Worm (Caenorhabditis elegans): ENCODE measurements around the gene R09E10.5.

Gene R09E10.5

DNA sequence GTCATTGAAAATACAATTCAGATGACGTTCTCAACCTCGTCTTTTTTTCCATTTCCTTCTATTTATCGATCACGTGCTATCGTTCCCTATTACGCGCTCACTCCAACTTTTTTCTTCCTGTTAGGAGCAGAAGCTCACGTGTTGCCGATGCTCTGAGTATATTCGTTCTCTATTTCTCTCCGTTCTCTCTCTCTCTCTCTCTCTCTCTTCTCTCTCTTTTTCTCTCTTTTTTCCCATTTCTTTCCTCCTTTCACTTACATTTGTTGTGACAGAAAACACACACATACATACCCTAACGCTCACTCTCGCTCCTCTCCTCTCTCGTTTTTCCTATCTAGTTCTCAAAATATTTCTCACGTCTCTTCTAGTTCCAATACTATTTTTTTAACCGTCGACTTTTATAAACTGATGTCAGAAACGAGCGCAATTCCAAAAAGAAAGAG lies 49.7 kb downstream of the R09E10.5 start (continued):
- peak; percentile 75 for TF ChIP-seq tlf-1 (GFP tag; optimal IDR thresholded peaks at IDR 0.05)
- TF ChIP-seq let-607 (tag; optimal IDR thresholded peaks at IDR 0.05) = peak; percentile 65 to 75
- no peak for TF ChIP-seq nfya-1 (tag; optimal IDR thresholded peaks at IDR 0.05; ENCODE audit: borderline replicate concordance, insufficient read depth)
- no peak for TF ChIP-seq hlh-26 (GFP tag; conservative IDR thresholded peaks at IDR 0.05)
- TF ChIP-seq snpc-1.3 (tag; optimal IDR thresholded peaks at IDR 0.05; ENCODE audit: insufficient read depth) = no peak
- TF ChIP-seq chd-7 (tag; optimal IDR thresholded peaks at IDR 0.05) = peak; percentile 89
- TF ChIP-seq ceh-100 (GFP tag; IDR thresholded peaks at IDR 0.05) = 0 out of 2 replicates have a peak, but pooled peaks have one; percentile 10
- TF ChIP-seq dox-1 (GFP tag; IDR thresholded peaks at IDR 0.05) = peak; percentile 83
- peak; percentile 50 for TF ChIP-seq lin-54 (GFP tag; optimal IDR thresholded peaks at IDR 0.05)
- no peak for TF ChIP-seq nfya-2 (GFP tag; IDR thresholded peaks at IDR 0.05)
- TF ChIP-seq lag-1 (GFP tag; IDR thresholded peaks at IDR 0.05) = no peak
- no peak for TF ChIP-seq B0019.2 (GFP tag; conservative IDR thresholded peaks at IDR 0.05)
- TF ChIP-seq F49E8.2 (tag; optimal IDR thresholded peaks at IDR 0.05; ENCODE audit: insufficient read depth) = no peak
- no peak for TF ChIP-seq F33H1.4 (GFP tag; IDR thresholded peaks at IDR 0.05)
- peak; percentile 26 for TF ChIP-seq B0035.1 (tag; optimal IDR thresholded peaks at IDR 0.05)
- no peak for TF ChIP-seq tbx-9 (tag; optimal IDR thresholded peaks at IDR 0.05; ENCODE audit: borderline replicate concordance)
- TF ChIP-seq B0336.3 (GFP tag; IDR thresholded peaks at IDR 0.05) = peak; percentile 75
- peak; percentile 63 for TF ChIP-seq snpc-4 (GFP tag; optimal IDR thresholded peaks at IDR 0.05)
- peak in 2 of 4 experiments; percentile 55 to 56 for TF ChIP-seq snpc-4 (tag; optimal IDR thresholded peaks at IDR 0.05)
- no peak for TF ChIP-seq nhr-120 (GFP tag; IDR thresholded peaks at IDR 0.05)
- TF ChIP-seq hmg-20 (GFP tag; IDR thresholded peaks at IDR 0.05) = no peak
- no peak for TF ChIP-seq fkh-3 (tag; optimal IDR thresholded peaks at IDR 0.05)
- TF ChIP-seq ztf-22 (GFP tag; optimal IDR thresholded peaks at IDR 0.05) = peak; percentile 61
- no peak for TF ChIP-seq T07F8.4 (tag; optimal IDR thresholded peaks at IDR 0.05)
- no peak for TF ChIP-seq zim-3 (tag; optimal IDR thresholded peaks at IDR 0.05)
- TF ChIP-seq Y53F4B.3 (GFP tag; IDR thresholded peaks at IDR 0.05) = no peak
- TF ChIP-seq egrh-3 (GFP tag; IDR thresholded peaks at IDR 0.05) = peak; percentile 76
- peak; percentile 60 for TF ChIP-seq madf-10 (tag; optimal IDR thresholded peaks at IDR 0.05)
- peak; percentile 80 for TF ChIP-seq C06A6.2 (GFP tag; conservative IDR thresholded peaks at IDR 0.05)
- TF ChIP-seq F23B12.7 (tag; optimal IDR thresholded peaks at IDR 0.05; ENCODE audit: insufficient read depth) = peak; percentile 40
- TF ChIP-seq ceh-58 (GFP tag; IDR thresholded peaks at IDR 0.05) = no peak
- TF ChIP-seq ekl-4 (GFP tag; IDR thresholded peaks at IDR 0.05) = 0 out of 2 replicates have a peak, but pooled peaks have one; percentile 28
- TF ChIP-seq snpc-3.4 (tag; optimal IDR thresholded peaks at IDR 0.05) = no peak
- TF ChIP-seq attf-3 (GFP tag; conservative IDR thresholded peaks at IDR 0.05) = 0 out of 2 replicates have a peak, but pooled peaks have one; percentile 33
- no peak for TF ChIP-seq nhr-27 (tag; optimal IDR thresholded peaks at IDR 0.05)
- TF ChIP-seq F57A8.1 (GFP tag; optimal IDR thresholded peaks at IDR 0.05) = no peak
- peak; percentile 93 for TF ChIP-seq atf-7 (tag; optimal IDR thresholded peaks at IDR 0.05)
- peak; percentile 78; the same call in 1 of the 2 replicates for TF ChIP-seq egl-44 (GFP tag; IDR thresholded peaks at IDR 0.05)
- peak in 2 of 3 experiments; percentile 32 to 80 for TF ChIP-seq lin-35 (GFP tag; optimal IDR thresholded peaks at IDR 0.05)
- no peak for TF ChIP-seq madf-3 (GFP tag; IDR thresholded peaks at IDR 0.05)
- TF ChIP-seq tbp1 (GFP tag; optimal IDR thresholded peaks at IDR 0.05) = peak; percentile 58
- no peak for TF ChIP-seq ceh-79 (tag; optimal IDR thresholded peaks at IDR 0.05)
- TF ChIP-seq K11D2.4 (GFP tag; IDR thresholded peaks at IDR 0.05) = peak; percentile 88
- TF ChIP-seq somi-1 (GFP tag; optimal IDR thresholded peaks at IDR 0.05) = peak; percentile 84
- TF ChIP-seq sptf-2 (GFP tag; optimal IDR thresholded peaks at IDR 0.05) = no peak
- no peak for TF ChIP-seq zfh-2 (GFP tag; conservative IDR thresholded peaks at IDR 0.05)
